Worm (Caenorhabditis elegans) whole organism, L3 larva: ENCODE measurements around the gene R04E5.9.

Source experiments
- unc-62 ChIP-seq: fragments of 150-350 bp; sonication (generic microtip); optimal IDR thresholded peaks from 4 replicates; lab custom pipeline; 2014; ENCODE audit warnings: missing biosample characterization, missing genetic modification reagents, missing genetic modification characterization
- zag-1 ChIP-seq: fragments of 150-350 bp; optimal IDR thresholded peaks from 2 replicates; lab custom pipeline; 2014; ENCODE audit warnings: missing biosample characterization, missing genetic modification characterization

ce11 chrX:8763607-8764006 is 47.3 kb downstream of the R04E5.9 start, which contains the start of gene zig-12:
- TF ChIP-seq zag-1 = no peak
- TF ChIP-seq unc-62 (GFP tag; lab: Kevin White, UChicago) = no peak
